Fruit fly (Drosophila melanogaster) whole organism, prepupa: ENCODE data around the gene CG31549.
A peak's percentile ranks its signal among the peaks of the same experiment; 100 is the strongest.

Source experiments
- Blimp-1 ChIP-seq: fragments of 200-800 bp; sonication (Bioruptor generic); optimal IDR thresholded peaks from 3 replicates; lab custom pipeline; 2017; ENCODE audit warnings: missing biosample characterization, missing genetic modification characterization, mild to moderate bottlenecking, moderate library complexity, missing genetic modification reagents
- CG10631 ChIP-seq: fragments of 200-800 bp; sonication (Bioruptor generic); optimal IDR thresholded peaks from 2 replicates; lab custom pipeline; 2016; ENCODE audit warnings: missing biosample characterization, missing genetic modification characterization
- CG10669 ChIP-seq: fragments of 200-800 bp; sonication (Bioruptor generic); optimal IDR thresholded peaks from 3 replicates; lab custom pipeline; 2018; ENCODE audit warnings: missing biosample characterization, mild to moderate bottlenecking, missing genetic modification characterization, moderate library complexity
- CG11294 ChIP-seq: fragments of 200-800 bp; sonication (Bioruptor generic); IDR thresholded peaks from 2 replicates; pipeline ENCODE4 v1.3.6; 2022; ENCODE audit warnings: missing biosample characterization, missing genetic modification characterization
- CG11762 ChIP-seq: fragments of 200-800 bp; sonication (Bioruptor generic); optimal IDR thresholded peaks from 3 replicates; lab custom pipeline; 2016; ENCODE audit warnings: missing biosample characterization, missing genetic modification characterization; ENCODE audit not compliant: insufficient read depth
- CG11902 ChIP-seq: fragments of 200-800 bp; sonication (Bioruptor generic); optimal IDR thresholded peaks from 3 replicates; lab custom pipeline; 2016; ENCODE audit warnings: missing biosample characterization, missing genetic modification characterization
- CG15336 ChIP-seq: fragments of 200-800 bp; sonication (Bioruptor generic); IDR thresholded peaks from 2 replicates; pipeline ENCODE4 v1.3.6; 2022; ENCODE audit warnings: missing biosample characterization, missing genetic modification characterization
- CG1621 ChIP-seq: fragments of 200-800 bp; sonication (Bioruptor generic); optimal IDR thresholded peaks from 3 replicates; lab custom pipeline; 2018; ENCODE audit warnings: missing biosample characterization, mild to moderate bottlenecking, missing genetic modification characterization
- CG16779 ChIP-seq: fragments of 200-800 bp; sonication (Bioruptor generic); optimal IDR thresholded peaks from 3 replicates; lab custom pipeline; 2017; ENCODE audit warnings: missing biosample characterization, mild to moderate bottlenecking, missing genetic modification characterization
- CG3032 ChIP-seq: fragments of 200-800 bp; optimal IDR thresholded peaks from 2 replicates; lab custom pipeline; 2019; ENCODE audit warnings: missing biosample characterization, mild to moderate bottlenecking, missing genetic modification characterization, moderate library complexity
- CG31627 ChIP-seq: fragments of 200-800 bp; sonication (Bioruptor generic); optimal IDR thresholded peaks from 3 replicates; lab custom pipeline; 2016; ENCODE audit warnings: missing biosample characterization, missing genetic modification characterization
- CG34406 ChIP-seq: fragments of 200-800 bp; sonication (Bioruptor generic); optimal IDR thresholded peaks from 3 replicates; lab custom pipeline; 2016; ENCODE audit warnings: missing biosample characterization, missing genetic modification characterization
- CG3919 ChIP-seq: fragments of 200-800 bp; sonication (Bioruptor generic); optimal IDR thresholded peaks from 3 replicates; lab custom pipeline; 2016; ENCODE audit warnings: missing biosample characterization, missing genetic modification characterization
- CG6163 ChIP-seq: fragments of 200-800 bp; sonication (Bioruptor generic); IDR thresholded peaks from 3 replicates; pipeline ENCODE4 v1.3.6; 2022; ENCODE audit warnings: missing biosample characterization, missing genetic modification characterization
- CG6276 ChIP-seq: fragments of 200-800 bp; sonication (Bioruptor generic); optimal IDR thresholded peaks from 2 replicates; lab custom pipeline; 2017; ENCODE audit warnings: missing biosample characterization, mild to moderate bottlenecking, missing genetic modification characterization
- CG6792 ChIP-seq: fragments of 200-800 bp; sonication (Bioruptor generic); optimal IDR thresholded peaks from 3 replicates; lab custom pipeline; 2016; ENCODE audit warnings: missing biosample characterization, missing genetic modification characterization
- CG6808 ChIP-seq: fragments of 200-800 bp; sonication (Bioruptor generic); optimal IDR thresholded peaks from 3 replicates; lab custom pipeline; 2017; ENCODE audit warnings: missing biosample characterization, missing genetic modification characterization, mild to moderate bottlenecking, moderate library complexity, missing genetic modification reagents
- CG6854 ChIP-seq: fragments of 200-800 bp; sonication (Bioruptor generic); optimal IDR thresholded peaks from 2 replicates; lab custom pipeline; 2017; ENCODE audit warnings: missing biosample characterization, mild to moderate bottlenecking, missing genetic modification characterization
- CG7368 ChIP-seq: fragments of 200-800 bp; sonication (Bioruptor generic); optimal IDR thresholded peaks from 3 replicates; lab custom pipeline; 2016; ENCODE audit warnings: missing biosample characterization, missing genetic modification characterization
- CG8119 ChIP-seq: fragments of 200-800 bp; sonication (Bioruptor generic); IDR thresholded peaks from 3 replicates; pipeline ENCODE4 v1.3.6; 2022; ENCODE audit warnings: missing biosample characterization, missing genetic modification characterization
- CG8319 ChIP-seq: fragments of 200-800 bp; sonication (Bioruptor generic); optimal IDR thresholded peaks from 3 replicates; lab custom pipeline; 2016; ENCODE audit warnings: missing biosample characterization, missing genetic modification characterization
- Eip75B ChIP-seq: fragments of 200-800 bp; sonication (Bioruptor generic); optimal IDR thresholded peaks from 3 replicates; lab custom pipeline; 2016; ENCODE audit warnings: missing biosample characterization, missing genetic modification characterization
- Eip78C ChIP-seq: fragments of 200-800 bp; sonication (Bioruptor generic); peaks from one replicate; lab custom pipeline; 2016; ENCODE audit warnings: missing biosample characterization, missing genetic modification characterization
- Eip93F ChIP-seq: fragments of 200-800 bp; sonication (Bioruptor generic); optimal IDR thresholded peaks from 2 replicates; lab custom pipeline; 2016; ENCODE audit warnings: missing biosample characterization, mild to moderate bottlenecking, missing genetic modification characterization
- Ets21C ChIP-seq: fragments of 200-800 bp; sonication (Bioruptor generic); optimal IDR thresholded peaks from 3 replicates; lab custom pipeline; 2016; ENCODE audit warnings: missing biosample characterization, missing genetic modification characterization
- Gug ChIP-seq: fragments of 200-800 bp; sonication (Bioruptor generic); IDR thresholded peaks from 2 replicates; pipeline ENCODE4 v1.3.6; 2022; ENCODE audit warnings: missing biosample characterization, missing genetic modification characterization
- Hr38 ChIP-seq: sonication (Bioruptor generic); optimal IDR thresholded peaks from 2 replicates; lab custom pipeline; 2016; ENCODE audit warnings: missing biosample characterization, missing genetic modification characterization
- Hr39 ChIP-seq: fragments of 200-800 bp; sonication (Bioruptor generic); optimal IDR thresholded peaks from 2 replicates; lab custom pipeline; 2016; ENCODE audit warnings: missing biosample characterization, missing genetic modification characterization
- Lpt ChIP-seq: fragments of 200-800 bp; sonication (Bioruptor generic); optimal IDR thresholded peaks from 3 replicates; lab custom pipeline; 2016; ENCODE audit warnings: missing biosample characterization, missing genetic modification characterization
- Met ChIP-seq: fragments of 200-800 bp; sonication (Bioruptor generic); optimal IDR thresholded peaks from 3 replicates; lab custom pipeline; 2016; ENCODE audit warnings: missing biosample characterization, missing genetic modification characterization
- OdsH ChIP-seq: fragments of 200-800 bp; sonication (Bioruptor generic); optimal IDR thresholded peaks from 3 replicates; lab custom pipeline; 2016; ENCODE audit warnings: missing biosample characterization, missing genetic modification characterization
- Smox ChIP-seq: fragments of 200-800 bp; sonication (Bioruptor generic); optimal IDR thresholded peaks from 3 replicates; lab custom pipeline; 2016; ENCODE audit warnings: missing biosample characterization, missing genetic modification characterization
- Sox102F ChIP-seq: fragments of 200-800 bp; sonication (Bioruptor generic); optimal IDR thresholded peaks from 2 replicates; lab custom pipeline; 2016; ENCODE audit warnings: missing biosample characterization, mild to moderate bottlenecking, missing genetic modification characterization
- Sox14 ChIP-seq: fragments of 200-800 bp; sonication (Bioruptor generic); optimal IDR thresholded peaks from 3 replicates; lab custom pipeline; 2016; ENCODE audit warnings: missing biosample characterization, missing genetic modification characterization
- Sox15 ChIP-seq: fragments of 200-800 bp; sonication (Bioruptor generic); optimal IDR thresholded peaks from 3 replicates; lab custom pipeline; 2016; ENCODE audit warnings: missing biosample characterization, missing genetic modification characterization
- achi ChIP-seq: fragments of 200-800 bp; sonication (Bioruptor generic); optimal IDR thresholded peaks from 3 replicates; lab custom pipeline; 2016; ENCODE audit warnings: missing biosample characterization, missing genetic modification characterization
- acj6 ChIP-seq: fragments of 200-800 bp; sonication (Bioruptor generic); optimal IDR thresholded peaks from 3 replicates; lab custom pipeline; 2016; ENCODE audit warnings: missing biosample characterization, missing genetic modification characterization
- cyc ChIP-seq: fragments of 200-800 bp; sonication (Bioruptor generic); optimal IDR thresholded peaks from 3 replicates; lab custom pipeline; 2016; ENCODE audit warnings: missing biosample characterization, missing genetic modification characterization
- dac ChIP-seq: fragments of 200-800 bp; sonication (Bioruptor generic); optimal IDR thresholded peaks from 2 replicates; lab custom pipeline; 2017; ENCODE audit warnings: missing biosample characterization, mild to moderate bottlenecking, missing genetic modification characterization
- dsx ChIP-seq: fragments of 200-800 bp; optimal IDR thresholded peaks from 3 replicates; lab custom pipeline; 2019; ENCODE audit warnings: missing biosample characterization, mild to moderate bottlenecking, missing genetic modification characterization, moderate library complexity; ENCODE audit not compliant: poor library complexity, severe bottlenecking
- esn ChIP-seq: fragments of 200-800 bp; sonication (Bioruptor generic); optimal IDR thresholded peaks from 2 replicates; lab custom pipeline; 2016; ENCODE audit warnings: missing biosample characterization, mild to moderate bottlenecking, missing genetic modification characterization, moderate library complexity
- fd85E ChIP-seq: fragments of 200-800 bp; sonication (Bioruptor generic); optimal IDR thresholded peaks from 3 replicates; lab custom pipeline; 2016; ENCODE audit warnings: missing biosample characterization, missing genetic modification characterization
- fkh ChIP-seq: fragments of 200-800 bp; sonication (Bioruptor generic); optimal IDR thresholded peaks from 3 replicates; lab custom pipeline; 2017; ENCODE audit warnings: missing biosample characterization, mild to moderate bottlenecking, missing genetic modification characterization, moderate library complexity
- lz ChIP-seq: fragments of 200-800 bp; sonication (Bioruptor generic); optimal IDR thresholded peaks from 3 replicates; lab custom pipeline; 2016; ENCODE audit warnings: missing biosample characterization, missing genetic modification characterization
- net ChIP-seq: fragments of 200-800 bp; sonication (Bioruptor generic); optimal IDR thresholded peaks from 3 replicates; lab custom pipeline; 2016; ENCODE audit warnings: missing biosample characterization, missing genetic modification characterization
- pdm3 ChIP-seq: fragments of 200-800 bp; sonication (Bioruptor generic); optimal IDR thresholded peaks from 3 replicates; lab custom pipeline; 2016; ENCODE audit warnings: missing biosample characterization, missing genetic modification characterization
- salr ChIP-seq, 2 experiments: fragments of 200-800 bp; sonication (Bioruptor generic); optimal IDR thresholded peaks; 3 replicates each; lab custom pipeline; 2016 to 2018; ENCODE audit warnings: missing biosample characterization in 2 of 2, missing genetic modification characterization in 2 of 2, mild to moderate bottlenecking in 1 of 2
- spab ChIP-seq: fragments of 200-800 bp; sonication (Bioruptor generic); optimal IDR thresholded peaks from 2 replicates; lab custom pipeline; 2017; ENCODE audit warnings: missing biosample characterization, mild to moderate bottlenecking, missing genetic modification characterization, missing genetic modification reagents
- svp ChIP-seq: fragments of 200-800 bp; sonication (Bioruptor generic); peaks from one replicate; lab custom pipeline; 2016; ENCODE audit warnings: missing biosample characterization, missing genetic modification characterization
- topi ChIP-seq: fragments of 200-800 bp; sonication (Bioruptor generic); optimal IDR thresholded peaks from 3 replicates; lab custom pipeline; 2016; ENCODE audit warnings: missing biosample characterization, missing genetic modification characterization
- vri ChIP-seq: fragments of 200-800 bp; sonication (Bioruptor generic); optimal IDR thresholded peaks from 3 replicates; lab custom pipeline; 2016; ENCODE audit warnings: missing biosample characterization, mild to moderate bottlenecking, missing genetic modification characterization

The CG31549 gene

dm6 chr3R:5668928-5669739 is 37.1 kb downstream of the CG31549 start, which contains the start of the genes Xe7 and Atg17:
Gene Xe7, minus strand, starts transcription at chr3R:5669334.
Gene Atg17, plus strand, starts transcription at chr3R:5669713.
- TF ChIP-seq Lpt (GFP tag; lab: Kevin White, UChicago) (peak; percentile 83), vri (GFP tag; lab: Kevin White, UChicago) (peak; percentile 73), CG6792 (GFP tag; lab: Kevin White, UChicago) (peak; percentile 87), esn (GFP tag; lab: Kevin White, UChicago) (peak; percentile 92), CG7368 (GFP tag; lab: Kevin White, UChicago) (peak; percentile 89), CG11902 (GFP tag; lab: Kevin White, UChicago) (peak; percentile 94), cyc (GFP tag; lab: Kevin White, UChicago) (peak; percentile 92), dsx (peak; percentile 77), fkh (GFP tag; lab: Kevin White, UChicago) (peak; percentile 76), CG34406 (GFP tag; lab: Kevin White, UChicago) (peak; percentile 90), Smox (GFP tag; lab: Kevin White, UChicago) (peak; percentile 91), net (GFP tag; lab: Kevin White, UChicago) (peak; percentile 83), Hr39 (GFP tag; lab: Kevin White, UChicago) (peak; percentile 95), fd85E (GFP tag; lab: Kevin White, UChicago) (peak; percentile 81), CG31627 (peak; percentile 95), CG10631 (GFP tag; lab: Kevin White, UChicago) (peak; percentile 97), salr (GFP tag; optimal IDR thresholded peaks at IDR 0.05; lab: Kevin White, UChicago) (peak; percentile 75 to 94), acj6 (peak; percentile 94), Eip93F (peak; percentile 87), CG6854 (GFP tag; lab: Kevin White, UChicago) (no peak), Sox14 (GFP tag; lab: Kevin White, UChicago) (peak; percentile 89), svp (GFP tag; lab: Kevin White, UChicago) (peak; percentile 96), Met (GFP tag; lab: Kevin White, UChicago) (peak; percentile 90), Ets21C (GFP tag; lab: Kevin White, UChicago) (peak; percentile 94), Eip75B (peak; percentile 89), topi (GFP tag; lab: Kevin White, UChicago) (peak; percentile 91), Eip78C (GFP tag; lab: Kevin White, UChicago) (peak; percentile 94), CG10669 (peak; percentile 86), dac (GFP tag; lab: Kevin White, UChicago) (peak; percentile 88), Blimp-1 (GFP tag; lab: Kevin White, UChicago) (peak; percentile 76), achi (GFP tag; lab: Kevin White, UChicago) (peak; percentile 92), CG11294 (peak; percentile 88; the same call in 1 of the 2 replicates), spab (GFP tag; lab: Kevin White, UChicago) (no peak), CG16779 (peak; percentile 56), lz (GFP tag; lab: Kevin White, UChicago) (peak; percentile 93), Hr38 (GFP tag; lab: Kevin White, UChicago) (peak; percentile 55), OdsH (GFP tag; lab: Kevin White, UChicago) (peak; percentile 96), Gug (GFP tag; lab: Robert Waterston, UW) (peak; percentile 94), pdm3 (GFP tag; lab: Kevin White, UChicago) (peak; percentile 94), CG6808 (GFP tag; lab: Kevin White, UChicago) (peak; percentile 76), CG1621 (tag; lab: Kevin White, UChicago) (peak; percentile 78), CG8319 (GFP tag; lab: Kevin White, UChicago) (peak; percentile 92), Sox15 (peak; percentile 95), CG6163 (GFP tag; lab: Robert Waterston, UW) (peak; percentile 88), CG15336 (GFP tag; lab: Robert Waterston, UW) (peak; percentile 77), CG6276 (GFP tag; lab: Kevin White, UChicago) (no peak), Sox102F (GFP tag; lab: Kevin White, UChicago) (peak; percentile 85), CG3919 (peak; percentile 92), CG8119 (GFP tag; lab: Robert Waterston, UW) (peak; percentile 87), CG3032 (tag; lab: Kevin White, UChicago) (peak; percentile 94), CG11762 (GFP tag; lab: Kevin White, UChicago) (peak; percentile 76)
